Fruit fly (Drosophila melanogaster) whole organism, adult: ENCODE measurements around the gene TTLL4A.

Experiments used
- CG11617 ChIP-seq: fragments of 200-800 bp; sonication (Bioruptor generic); optimal IDR thresholded peaks from 2 replicates; lab custom pipeline; 2017; ENCODE audit warnings: mild to moderate bottlenecking, missing biosample characterization, missing genetic modification reagents, missing genetic modification characterization
- CG12768 ChIP-seq: fragments of 200-800 bp; sonication (Bioruptor generic); optimal IDR thresholded peaks from 2 replicates; lab custom pipeline; 2017; ENCODE audit warnings: missing biosample characterization, missing genetic modification characterization, mild to moderate bottlenecking, moderate library complexity, missing genetic modification reagents
- CG14711 ChIP-seq: fragments of 200-800 bp; sonication (Bioruptor generic); optimal IDR thresholded peaks from 2 replicates; lab custom pipeline; 2018; ENCODE audit warnings: missing biosample characterization, mild to moderate bottlenecking, missing genetic modification characterization, moderate library complexity
- CG1620 ChIP-seq: fragments of 200-800 bp; sonication (Bioruptor generic); optimal IDR thresholded peaks from 2 replicates; lab custom pipeline; 2016; ENCODE audit warnings: missing biosample characterization, missing genetic modification characterization
- CG33017 ChIP-seq: fragments of 200-800 bp; sonication (Bioruptor generic); optimal IDR thresholded peaks from 2 replicates; lab custom pipeline; 2018; ENCODE audit warnings: missing biosample characterization, mild to moderate bottlenecking, missing genetic modification characterization, moderate library complexity
- CG5204 ChIP-seq: fragments of 200-800 bp; sonication (Bioruptor generic); optimal IDR thresholded peaks from 2 replicates; lab custom pipeline; 2016; ENCODE audit warnings: missing biosample characterization, missing genetic modification characterization
- CG7045 ChIP-seq: fragments of 200-800 bp; sonication (Bioruptor generic); optimal IDR thresholded peaks from 2 replicates; lab custom pipeline; 2017; ENCODE audit warnings: missing biosample characterization, mild to moderate bottlenecking, missing genetic modification characterization
- CG7101 ChIP-seq: fragments of 200-800 bp; sonication (Bioruptor generic); optimal IDR thresholded peaks from 2 replicates; lab custom pipeline; 2018; ENCODE audit warnings: missing biosample characterization, mild to moderate bottlenecking, missing genetic modification characterization, moderate library complexity
- Clk ChIP-seq: fragments of 200-800 bp; sonication (Bioruptor generic); optimal IDR thresholded peaks from 2 replicates; lab custom pipeline; 2017; ENCODE audit warnings: missing biosample characterization, missing genetic modification characterization
- Crg-1 ChIP-seq: fragments of 200-800 bp; sonication (Bioruptor generic); optimal IDR thresholded peaks from 2 replicates; lab custom pipeline; 2016; ENCODE audit warnings: missing biosample characterization, missing genetic modification characterization
- Hr96 ChIP-seq: fragments of 200-800 bp; sonication (Bioruptor generic); optimal IDR thresholded peaks from 2 replicates; lab custom pipeline; 2016; ENCODE audit warnings: missing biosample characterization, missing genetic modification characterization
- Mnt ChIP-seq: fragments of 200-800 bp; sonication (Bioruptor generic); optimal IDR thresholded peaks from 2 replicates; lab custom pipeline; 2016; ENCODE audit warnings: missing biosample characterization, mild to moderate bottlenecking, missing genetic modification characterization
- bab1 ChIP-seq: fragments of 200-800 bp; sonication (Bioruptor generic); optimal IDR thresholded peaks from 3 replicates; lab custom pipeline; 2019; ENCODE audit warnings: missing biosample characterization, mild to moderate bottlenecking, missing genetic modification characterization, moderate library complexity
- cic ChIP-seq: fragments of 200-800 bp; sonication (Bioruptor generic); optimal IDR thresholded peaks from 2 replicates; lab custom pipeline; 2017; ENCODE audit warnings: missing biosample characterization, mild to moderate bottlenecking, missing genetic modification characterization, moderate library complexity
- cnc ChIP-seq, 2 experiments: fragments of >200 bp; optimal IDR thresholded peaks; 2 replicates each; lab custom pipeline; 2017
- kay ChIP-seq: fragments of 200-800 bp; sonication (Bioruptor generic); peaks from one replicate; lab custom pipeline; 2016; ENCODE audit warnings: missing biosample characterization, missing genetic modification characterization, borderline replicate concordance
- ovo ChIP-seq: fragments of 200-800 bp; sonication (Bioruptor generic); optimal IDR thresholded peaks from 2 replicates; lab custom pipeline; 2016; ENCODE audit warnings: missing biosample characterization, missing genetic modification characterization
- pad ChIP-seq: fragments of 200-800 bp; sonication (Bioruptor generic); optimal IDR thresholded peaks from 3 replicates; lab custom pipeline; 2017; ENCODE audit warnings: missing biosample characterization, missing genetic modification characterization, mild to moderate bottlenecking, moderate library complexity, missing genetic modification reagents
- tj ChIP-seq: fragments of 200-800 bp; sonication (Bioruptor generic); optimal IDR thresholded peaks from 3 replicates; lab custom pipeline; 2017; ENCODE audit warnings: missing biosample characterization, mild to moderate bottlenecking, missing genetic modification characterization, moderate library complexity
- toe ChIP-seq: fragments of 200-800 bp; sonication (Bioruptor generic); optimal IDR thresholded peaks from 2 replicates; lab custom pipeline; 2016; ENCODE audit warnings: missing biosample characterization, missing genetic modification characterization

Gene TTLL4A

DNA sequence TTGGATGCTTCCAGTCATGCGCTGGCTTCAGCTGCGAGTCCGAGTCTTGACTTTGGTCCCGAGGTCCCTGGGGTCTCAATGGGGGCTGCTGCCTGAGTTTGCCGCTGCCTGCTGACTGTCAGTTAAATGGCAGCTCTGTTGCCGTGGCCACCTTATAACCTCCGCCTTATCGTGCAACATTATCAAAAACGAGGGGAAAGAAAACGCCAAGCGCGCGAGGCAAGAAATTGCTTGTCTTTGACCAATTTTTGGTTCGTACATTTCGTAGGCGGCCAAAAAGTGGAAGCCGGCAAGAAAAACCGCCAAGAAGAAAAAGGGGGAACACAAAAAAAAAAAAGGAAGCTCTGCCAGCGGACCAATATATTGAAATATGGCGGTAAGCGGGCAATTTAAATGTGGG lies 34.7 kb downstream of the TTLL4A start:
- TF ChIP-seq cic (no peak), CG11617 (GFP tag; lab: Kevin White, UChicago) (no peak), CG12768 (no peak), tj (GFP tag; lab: Kevin White, UChicago) (no peak), CG5204 (GFP tag; lab: Kevin White, UChicago) (no peak), Hr96 (no peak), Clk (GFP tag; lab: Kevin White, UChicago) (no peak), Crg-1 (no peak), Mnt (no peak), CG14711 (tag; lab: Kevin White, UChicago) (no peak), CG1620 (GFP tag; lab: Kevin White, UChicago) (no peak), cnc (optimal IDR thresholded peaks at IDR 0.05; lab: Kevin White, UChicago) (no peak), toe (GFP tag; lab: Kevin White, UChicago) (no peak), bab1 (GFP tag; lab: Kevin White, UChicago) (no peak), CG7045 (GFP tag; lab: Kevin White, UChicago) (no peak), kay (GFP tag; lab: Kevin White, UChicago) (no peak)

DNA sequence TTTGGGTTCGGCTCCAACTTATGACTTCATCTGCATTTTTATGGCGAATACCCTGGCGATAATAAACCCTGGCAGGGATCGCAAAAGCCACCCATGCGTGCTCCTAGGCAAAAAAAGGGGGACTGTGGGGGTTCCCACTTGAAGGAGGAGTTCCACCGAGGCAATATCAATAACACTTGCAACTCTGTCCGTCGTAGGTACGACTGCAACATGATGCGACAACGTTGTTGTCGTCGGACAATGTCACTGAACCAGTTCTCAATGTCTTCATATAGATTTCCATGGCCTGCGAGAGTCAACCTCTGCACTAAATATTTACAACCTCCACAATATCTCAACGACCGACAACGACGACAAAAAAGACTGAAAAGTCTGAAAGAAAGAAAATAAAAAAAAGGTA lies 38.0 kb downstream of the TTLL4A start:
- TF ChIP-seq CG7045 (GFP tag; lab: Kevin White, UChicago) = no peak
- TF ChIP-seq CG14711 (tag; lab: Kevin White, UChicago) = no peak
- TF ChIP-seq tj (GFP tag; lab: Kevin White, UChicago) = no peak
- TF ChIP-seq pad (GFP tag; lab: Kevin White, UChicago) = no peak
- no peak for TF ChIP-seq CG1620 (GFP tag; lab: Kevin White, UChicago)
- no peak for TF ChIP-seq toe (GFP tag; lab: Kevin White, UChicago)
- no peak for TF ChIP-seq Clk (GFP tag; lab: Kevin White, UChicago)
- no peak for TF ChIP-seq CG12768
- TF ChIP-seq cic = no peak

DNA sequence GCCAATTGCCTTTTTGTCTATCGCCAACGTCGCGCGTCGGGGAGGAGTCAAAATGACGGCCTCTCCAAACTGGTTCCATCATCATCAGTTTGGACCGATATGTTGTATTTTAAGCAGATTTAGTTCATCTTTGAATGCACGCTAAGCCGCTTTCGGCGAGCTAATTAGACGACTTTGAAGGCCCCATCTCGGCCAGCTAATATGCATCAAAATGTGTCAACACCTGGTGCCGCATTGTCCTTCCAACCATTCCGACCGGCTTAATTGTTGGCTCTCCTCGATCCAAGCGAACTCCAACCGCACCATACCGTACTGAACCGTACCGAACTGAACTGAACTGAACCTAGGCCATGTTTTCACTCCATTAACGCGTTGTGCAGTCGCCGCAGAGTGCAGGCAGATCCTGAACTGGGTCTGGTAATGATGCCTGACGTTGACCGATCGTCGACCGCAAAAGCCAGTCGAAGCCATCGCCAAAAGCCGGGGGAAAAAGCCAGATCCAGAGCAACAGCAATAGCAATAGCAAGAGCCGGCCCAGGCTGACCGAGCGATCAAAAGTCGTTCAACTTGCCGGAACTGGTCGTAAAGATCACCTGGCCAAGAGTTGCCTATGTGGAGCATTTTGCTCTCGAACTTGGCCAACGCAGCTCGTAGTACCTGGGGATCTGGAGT lies 38.8 kb downstream of the TTLL4A start:
- TF ChIP-seq tj (GFP tag; lab: Kevin White, UChicago) (no peak), bab1 (GFP tag; lab: Kevin White, UChicago) (no peak), CG7101 (no peak), CG11617 (GFP tag; lab: Kevin White, UChicago) (no peak), toe (GFP tag; lab: Kevin White, UChicago) (no peak), CG33017 (tag; lab: Kevin White, UChicago) (no peak), Mnt (no peak), Clk (GFP tag; lab: Kevin White, UChicago) (no peak), kay (GFP tag; lab: Kevin White, UChicago) (no peak), CG14711 (tag; lab: Kevin White, UChicago) (no peak), Hr96 (no peak), CG12768 (no peak), ovo (GFP tag; lab: Kevin White, UChicago) (no peak), cnc (optimal IDR thresholded peaks at IDR 0.05; lab: Kevin White, UChicago) (no peak), CG7045 (GFP tag; lab: Kevin White, UChicago) (no peak)

DNA sequence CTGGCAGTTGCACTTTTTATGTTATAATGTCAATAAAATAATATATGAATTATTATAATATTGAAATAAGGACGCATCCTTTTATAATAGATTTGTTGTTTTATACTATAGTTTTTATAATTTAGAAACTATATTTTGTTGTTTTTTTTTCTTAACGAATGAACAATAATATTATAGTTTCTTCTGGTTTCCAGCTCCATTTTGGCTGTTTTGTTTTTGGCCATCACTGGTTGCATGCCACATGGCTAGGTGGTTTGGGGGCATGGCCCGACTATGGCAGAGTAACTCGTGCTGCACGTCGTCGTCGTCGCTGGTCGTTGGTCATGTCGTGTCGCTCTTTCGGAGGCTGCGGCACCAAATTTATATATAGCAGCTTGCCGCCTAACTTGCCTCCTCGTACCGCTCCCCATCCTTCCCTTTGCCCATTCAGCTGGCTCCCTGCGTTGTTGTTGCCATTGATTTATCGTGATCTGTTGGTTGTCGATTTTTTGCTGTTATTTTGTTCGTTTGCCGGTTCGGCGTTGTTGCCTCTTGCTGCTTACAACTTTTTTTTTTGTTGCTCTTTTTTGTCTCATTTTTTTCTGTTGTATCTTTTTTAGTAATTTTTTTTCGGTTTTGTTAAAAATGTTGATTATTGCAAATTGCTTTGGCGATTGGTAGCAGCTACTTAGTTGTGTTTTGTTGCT lies 43.2 kb downstream of the TTLL4A start:
- no peak for TF ChIP-seq CG1620 (GFP tag; lab: Kevin White, UChicago)
- no peak for TF ChIP-seq CG7045 (GFP tag; lab: Kevin White, UChicago)
- no peak for TF ChIP-seq toe (GFP tag; lab: Kevin White, UChicago)
- TF ChIP-seq CG5204 (GFP tag; lab: Kevin White, UChicago) = no peak
- no peak for TF ChIP-seq ovo (GFP tag; lab: Kevin White, UChicago)
- no peak for TF ChIP-seq Hr96
- TF ChIP-seq Clk (GFP tag; lab: Kevin White, UChicago) = no peak
- TF ChIP-seq kay (GFP tag; lab: Kevin White, UChicago) = no peak
- TF ChIP-seq cnc (optimal IDR thresholded peaks at IDR 0.05; lab: Kevin White, UChicago) = no peak
- TF ChIP-seq bab1 (GFP tag; lab: Kevin White, UChicago) = no peak
- no peak for TF ChIP-seq CG14711 (tag; lab: Kevin White, UChicago)
- no peak for TF ChIP-seq pad (GFP tag; lab: Kevin White, UChicago)
- no peak for TF ChIP-seq CG12768
- no peak for TF ChIP-seq CG33017 (tag; lab: Kevin White, UChicago)
- TF ChIP-seq tj (GFP tag; lab: Kevin White, UChicago) = no peak
- TF ChIP-seq Crg-1 = no peak

DNA sequence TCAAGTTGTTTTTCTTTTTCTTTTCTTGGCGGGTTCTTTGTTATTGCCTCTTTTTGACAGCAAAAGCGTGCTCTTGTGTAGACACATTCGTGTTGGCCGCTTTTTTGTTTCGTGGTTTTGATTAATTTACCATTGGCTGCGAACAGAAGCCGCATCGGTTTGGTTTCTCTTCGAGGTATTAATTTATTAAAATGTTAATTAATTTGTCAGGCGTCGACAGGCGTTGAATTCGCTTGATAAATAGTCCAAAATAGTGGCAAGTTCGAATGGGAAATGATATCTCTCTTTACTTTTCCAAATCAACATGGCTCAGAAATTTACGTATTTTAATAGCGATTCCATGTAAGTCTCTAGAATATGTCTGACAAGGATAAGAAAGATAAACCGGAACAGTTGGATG lies 45.3 kb downstream of the TTLL4A start, which contains the start of gene CG18666:
Gene CG18666 (plus strand): TSS at position 301 of the 400 bp plus-strand sequence.
- TF ChIP-seq CG11617 (GFP tag; lab: Kevin White, UChicago) = no peak
- TF ChIP-seq CG7045 (GFP tag; lab: Kevin White, UChicago) = no peak
- TF ChIP-seq kay (GFP tag; lab: Kevin White, UChicago) = no peak
- no peak for TF ChIP-seq Mnt
- TF ChIP-seq Clk (GFP tag; lab: Kevin White, UChicago) = no peak
- TF ChIP-seq CG5204 (GFP tag; lab: Kevin White, UChicago) = no peak
- TF ChIP-seq ovo (GFP tag; lab: Kevin White, UChicago) = no peak
- TF ChIP-seq cic = no peak
- TF ChIP-seq cnc (optimal IDR thresholded peaks at IDR 0.05; lab: Kevin White, UChicago) = no peak
- TF ChIP-seq CG14711 (tag; lab: Kevin White, UChicago) = no peak
- TF ChIP-seq CG33017 (tag; lab: Kevin White, UChicago) = no peak
- TF ChIP-seq pad (GFP tag; lab: Kevin White, UChicago) = no peak
- no peak for TF ChIP-seq bab1 (GFP tag; lab: Kevin White, UChicago)
- TF ChIP-seq CG12768 = no peak
